Worm (Caenorhabditis elegans): ENCODE measurements around the gene R05D3.12.

R05D3.12 gene

ce11 chrIII:8380645-8381044, at the start of gene R05D3.12:
Gene R05D3.12, plus strand, starts transcription at chrIII:8380945.
- TF ChIP-seq F23B12.7 (tag; optimal IDR thresholded peaks at IDR 0.05; ENCODE audit: insufficient read depth): no peak
- TF ChIP-seq madf-6 (GFP tag; IDR thresholded peaks at IDR 0.05): peak; percentile 27; the same call in 1 of the 2 replicates
- TF ChIP-seq Y53G8AR.9 (GFP tag; conservative IDR thresholded peaks at IDR 0.05): 0 out of 2 replicates have a peak, but pooled peaks have one; percentile 16

DNA sequence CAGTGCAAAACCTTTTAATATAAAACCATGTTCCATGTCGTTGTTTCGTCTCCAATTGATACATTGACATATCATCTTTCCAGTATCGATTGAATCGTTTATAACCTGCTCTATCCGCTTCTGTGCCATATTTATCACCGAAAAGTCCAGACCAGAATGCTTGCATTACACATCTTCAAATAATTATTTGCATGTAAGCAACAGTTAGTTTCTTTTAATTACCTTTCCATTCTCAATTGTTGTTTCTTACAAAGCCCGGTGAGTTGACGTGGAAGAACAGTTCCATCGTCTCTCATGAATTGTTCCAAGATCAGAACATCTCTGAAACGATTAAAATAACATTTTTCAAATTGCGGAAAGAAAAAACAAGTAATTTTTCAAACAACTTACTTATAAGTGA, 49.5 kb upstream of the R05D3.12 start, which contains the start of gene iglr-2:
Gene iglr-2, minus strand, starts transcription at position 101 of the 400 bp plus-strand sequence.
- no peak for TF ChIP-seq rcor-1 (GFP tag; IDR thresholded peaks at IDR 0.05)
- no peak for TF ChIP-seq D2030.7 (GFP tag; IDR thresholded peaks at IDR 0.05)
- TF ChIP-seq madf-6 (GFP tag; IDR thresholded peaks at IDR 0.05): no peak
- TF ChIP-seq ztf-26 (tag; optimal IDR thresholded peaks at IDR 0.05): no peak
- TF ChIP-seq C06A6.2 (GFP tag; conservative IDR thresholded peaks at IDR 0.05): no peak
- no peak for TF ChIP-seq dpl-1 (GFP tag; optimal IDR thresholded peaks at IDR 0.05)
- TF ChIP-seq lin-40 (tag; optimal IDR thresholded peaks at IDR 0.05): no peak
- TF ChIP-seq pbrm-1 (GFP tag; IDR thresholded peaks at IDR 0.05): no peak
- TF ChIP-seq snpc-1.1 (tag; optimal IDR thresholded peaks at IDR 0.05; ENCODE audit: insufficient read depth): no peak
- no peak for TF ChIP-seq attf-5 (GFP tag; optimal IDR thresholded peaks at IDR 0.05)
- TF ChIP-seq ekl-4 (GFP tag; IDR thresholded peaks at IDR 0.05): no peak
- no peak for TF ChIP-seq hrde-1 (tag; optimal IDR thresholded peaks at IDR 0.05; ENCODE audit: borderline replicate concordance)
- TF ChIP-seq ZK185.1 (tag; optimal IDR thresholded peaks at IDR 0.05; ENCODE audit: poor library complexity, severe bottlenecking): no peak
- no peak for TF ChIP-seq B0261.1 (tag; optimal IDR thresholded peaks at IDR 0.05)
- no peak for TF ChIP-seq cebp-1 (GFP tag; IDR thresholded peaks at IDR 0.05)
- TF ChIP-seq cebp-1 (tag; optimal IDR thresholded peaks at IDR 0.05): no peak
- no peak for TF ChIP-seq madf-8 (GFP tag; conservative IDR thresholded peaks at IDR 0.05)
- TF ChIP-seq die-1 (tag; optimal IDR thresholded peaks at IDR 0.05): no peak
- TF ChIP-seq nhr-90 (tag; optimal IDR thresholded peaks at IDR 0.05): no peak

DNA sequence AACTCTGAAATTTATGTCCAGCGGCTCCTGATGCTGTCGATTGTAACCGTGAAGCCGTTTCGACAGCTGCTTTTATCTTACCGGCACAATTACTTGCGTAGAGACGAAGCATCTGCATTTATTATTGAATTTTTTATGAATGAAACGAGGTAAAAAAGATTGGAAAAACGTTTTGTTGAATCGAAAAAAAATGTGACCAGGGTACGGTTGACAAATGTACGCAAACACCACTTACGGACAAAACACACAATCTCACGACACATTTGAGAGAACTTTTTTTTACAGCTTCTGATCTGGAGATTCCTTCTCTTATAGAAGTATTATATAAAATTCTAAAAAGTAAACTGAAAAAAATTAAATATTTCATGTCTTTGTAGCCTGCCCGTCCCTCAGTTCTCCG, 49.0 kb upstream of the R05D3.12 start, which contains the start of the genes mrps-18A and ZC262.2:
Gene mrps-18A, minus strand, starts transcription at position 141 of the 400 bp plus-strand sequence.
Gene ZC262.2, plus strand, starts transcription at position 284 of the 400 bp plus-strand sequence.
- TF ChIP-seq sea-2 (GFP tag; IDR thresholded peaks at IDR 0.05) (no peak), C06A6.2 (GFP tag; conservative IDR thresholded peaks at IDR 0.05) (no peak), attf-5 (GFP tag; optimal IDR thresholded peaks at IDR 0.05) (peak; percentile 10), him-1 (tag; optimal IDR thresholded peaks at IDR 0.05) (peak; percentile 4), let-607 (tag; optimal IDR thresholded peaks at IDR 0.05) (no peak), lir-1 (GFP tag; conservative IDR thresholded peaks at IDR 0.05) (no peak), nhr-80 (tag; optimal IDR thresholded peaks at IDR 0.05) (no peak), lsl-1 (GFP tag; optimal IDR thresholded peaks at IDR 0.05) (peak; percentile 65), ztf-26 (tag; optimal IDR thresholded peaks at IDR 0.05) (no peak), T26A5.8 (tag; optimal IDR thresholded peaks at IDR 0.05) (no peak), F52B5.7 (tag; optimal IDR thresholded peaks at IDR 0.05) (no peak)

- TF ChIP-seq bed-2 (GFP tag; IDR thresholded peaks at IDR 0.05) (no peak), xnd-1 (tag; optimal IDR thresholded peaks at IDR 0.05) (no peak), nhr-27 (tag; optimal IDR thresholded peaks at IDR 0.05) (no peak), snpc-3.4 (tag; optimal IDR thresholded peaks at IDR 0.05) (no peak), ztf-25 (GFP tag; IDR thresholded peaks at IDR 0.05) (no peak), attf-3 (GFP tag; conservative IDR thresholded peaks at IDR 0.05) (no peak), ccch-3 (GFP tag; optimal IDR thresholded peaks at IDR 0.05) (no peak), B0261.1 (tag; optimal IDR thresholded peaks at IDR 0.05) (no peak), lsl-1 (GFP tag; optimal IDR thresholded peaks at IDR 0.05) (no peak), mes-4 (tag; optimal IDR thresholded peaks at IDR 0.05) (no peak), bed-1 (GFP tag; IDR thresholded peaks at IDR 0.05) (no peak), dpff-1 (tag; optimal IDR thresholded peaks at IDR 0.05) (no peak), rpc-1 (optimal IDR thresholded peaks at IDR 0.05) (no peak), rpc-1 (tag; optimal IDR thresholded peaks at IDR 0.05) (no peak), ets-4 (GFP tag; optimal IDR thresholded peaks at IDR 0.05) (no peak), F37B4.10 (GFP tag; IDR thresholded peaks at IDR 0.05) (no peak), B0035.1 (tag; optimal IDR thresholded peaks at IDR 0.05) (no peak)
Observed at ce11 chrIII:8334432-8334831, 46.3 kb upstream of the R05D3.12 start, which contains the start of gene ZC262.4. Gene ZC262.4, minus strand, starts transcription at chrIII:8334532.
